Fruit fly (Drosophila melanogaster): Measurements from ENCODE around the gene unc79.

DNA sequence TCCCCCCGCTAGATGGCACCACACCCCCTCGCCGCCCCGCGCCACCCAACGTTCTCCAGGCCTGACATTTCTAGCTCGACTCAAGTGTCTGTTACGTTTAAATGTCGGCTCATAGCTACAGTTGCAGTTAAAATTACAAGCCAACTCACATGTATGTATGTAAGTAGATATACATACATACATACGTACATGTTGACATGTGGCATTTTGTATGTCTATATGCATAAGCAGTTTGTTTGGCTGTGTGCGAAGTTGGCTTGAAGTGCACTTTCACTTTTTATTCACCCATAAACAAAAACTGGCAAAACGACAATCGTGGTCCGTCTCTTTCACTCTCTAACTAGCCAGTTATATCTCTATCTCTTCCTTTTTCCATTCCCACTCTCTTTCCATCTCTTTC, 63.1 kb downstream of the unc79 start:
- TF ChIP-seq CG8159 (tag; optimal IDR thresholded peaks at IDR 0.05) (no peak), CG13204 (GFP tag; optimal IDR thresholded peaks at IDR 0.05) (no peak), CG32121 (GFP tag; IDR thresholded peaks at IDR 0.05) (no peak), Pif1A (GFP tag; optimal IDR thresholded peaks at IDR 0.05) (no peak), EcR (GFP tag; optimal IDR thresholded peaks at IDR 0.05) (no peak), CG8301 (tag; optimal IDR thresholded peaks at IDR 0.05) (no peak), gl (tag; optimal IDR thresholded peaks at IDR 0.05) (no peak), rn (GFP tag; IDR thresholded peaks at IDR 0.05) (no peak), CG15710 (tag; optimal IDR thresholded peaks at IDR 0.05) (no peak), Pif1B (GFP tag; optimal IDR thresholded peaks at IDR 0.05) (no peak), CG34367 (tag; optimal IDR thresholded peaks at IDR 0.05) (no peak), CG14655 (GFP tag; optimal IDR thresholded peaks at IDR 0.05) (no peak)
